Worm (Caenorhabditis elegans): ENCODE results near the gene T05H4.3.

T05H4.3 gene

ce11 chrV:6476026-6476425 is 33.9 kb downstream of the T05H4.3 start:
- TF ChIP-seq nhr-237 (tag; optimal IDR thresholded peaks at IDR 0.05) (no peak), elt-1 (tag; optimal IDR thresholded peaks at IDR 0.05; ENCODE audit: borderline replicate concordance, insufficient read depth) (no peak), lsy-2 (tag; optimal IDR thresholded peaks at IDR 0.05) (no peak), ceh-39 (tag; optimal IDR thresholded peaks at IDR 0.05) (no peak), mep-1 (tag; optimal IDR thresholded peaks at IDR 0.05) (no peak), nhr-2 (tag; optimal IDR thresholded peaks at IDR 0.05) (no peak), sptf-1 (tag; optimal IDR thresholded peaks at IDR 0.05) (no peak), unc-62 (GFP tag; optimal IDR thresholded peaks at IDR 0.05) (no peak), mls-2 (tag; optimal IDR thresholded peaks at IDR 0.05) (no peak), elt-3 (tag; optimal IDR thresholded peaks at IDR 0.05) (no peak), ztf-11 (tag; optimal IDR thresholded peaks at IDR 0.05) (no peak), nhr-76 (tag; optimal IDR thresholded peaks at IDR 0.05) (no peak), zip-8 (tag; optimal IDR thresholded peaks at IDR 0.05) (no peak), lin-13 (tag; optimal IDR thresholded peaks at IDR 0.05) (no peak), ceh-83 (GFP tag; optimal IDR thresholded peaks at IDR 0.05) (no peak), snpc-4 (tag; optimal IDR thresholded peaks at IDR 0.05) (no peak), blmp-1 (tag; optimal IDR thresholded peaks at IDR 0.05) (no peak), sem-2 (GFP tag; optimal IDR thresholded peaks at IDR 0.05) (no peak), nhr-12 (tag; optimal IDR thresholded peaks at IDR 0.05) (no peak), nhr-28 (tag; optimal IDR thresholded peaks at IDR 0.05) (no peak)

ce11 chrV:6485109-6485508 is 43.0 kb downstream of the T05H4.3 start:
- no peak for TF ChIP-seq unc-39 (tag; optimal IDR thresholded peaks at IDR 0.05)
- TF ChIP-seq ham-2 (GFP tag; optimal IDR thresholded peaks at IDR 0.05): no peak
- peak; percentile 68 for TF ChIP-seq ceh-43 (GFP tag; optimal IDR thresholded peaks at IDR 0.05)
- TF ChIP-seq sem-2 (GFP tag; optimal IDR thresholded peaks at IDR 0.05): peak; percentile 23
- peak; percentile 10 for TF ChIP-seq pha-4 (tag; optimal IDR thresholded peaks at IDR 0.05)
- TF ChIP-seq ceh-83 (GFP tag; optimal IDR thresholded peaks at IDR 0.05): peak; percentile 20
- TF ChIP-seq nhr-12 (tag; optimal IDR thresholded peaks at IDR 0.05): no peak
- TF ChIP-seq drap-1 (GFP tag; optimal IDR thresholded peaks at IDR 0.05): no peak
- peak; percentile 74 for TF ChIP-seq sptf-1 (tag; optimal IDR thresholded peaks at IDR 0.05)
- peak; percentile 22 for TF ChIP-seq lin-32 (GFP tag; optimal IDR thresholded peaks at IDR 0.05)
- TF ChIP-seq nhr-2 (tag; optimal IDR thresholded peaks at IDR 0.05): peak; percentile 47
- no peak for TF ChIP-seq cnd-1 (tag; optimal IDR thresholded peaks at IDR 0.05)
- TF ChIP-seq bed-3 (GFP tag; optimal IDR thresholded peaks at IDR 0.05): no peak
- TF ChIP-seq ztf-11 (tag; optimal IDR thresholded peaks at IDR 0.05): no peak
- no peak for TF ChIP-seq lin-13 (tag; optimal IDR thresholded peaks at IDR 0.05)
- TF ChIP-seq flh-1 (GFP tag; optimal IDR thresholded peaks at IDR 0.05): no peak
- no peak for TF ChIP-seq snpc-4 (tag; optimal IDR thresholded peaks at IDR 0.05)
- no peak for TF ChIP-seq elt-1 (tag; optimal IDR thresholded peaks at IDR 0.05; ENCODE audit: borderline replicate concordance, insufficient read depth)
- TF ChIP-seq hlh-1 (tag; optimal IDR thresholded peaks at IDR 0.05): no peak
- TF ChIP-seq mls-2 (tag; optimal IDR thresholded peaks at IDR 0.05): peak; percentile 71

ce11 chrV:6487878-6488277 is 45.7 kb downstream of the T05H4.3 start:
- TF ChIP-seq lin-13 (tag; optimal IDR thresholded peaks at IDR 0.05): no peak
- no peak for TF ChIP-seq unc-120 (tag; optimal IDR thresholded peaks at IDR 0.05; ENCODE audit: poor library complexity, severe bottlenecking)
- no peak for TF ChIP-seq unc-39 (tag; optimal IDR thresholded peaks at IDR 0.05)
- peak; percentile 0 for TF ChIP-seq sptf-1 (tag; optimal IDR thresholded peaks at IDR 0.05)

ce11 chrV:6488849-6489248 is 46.7 kb downstream of the T05H4.3 start, which contains the start of gene lec-10:
TSS of gene lec-10 (minus strand) at chrV:6489120.
- no peak for TF ChIP-seq M03D4.4 (tag; optimal IDR thresholded peaks at IDR 0.05)
- no peak for TF ChIP-seq ham-2 (GFP tag; optimal IDR thresholded peaks at IDR 0.05)
- no peak for TF ChIP-seq pha-4 (tag; optimal IDR thresholded peaks at IDR 0.05)
- no peak for TF ChIP-seq sptf-1 (tag; optimal IDR thresholded peaks at IDR 0.05)
- TF ChIP-seq ceh-43 (GFP tag; optimal IDR thresholded peaks at IDR 0.05): no peak
- TF ChIP-seq nhr-2 (tag; optimal IDR thresholded peaks at IDR 0.05): no peak
- no peak for TF ChIP-seq flh-1 (GFP tag; optimal IDR thresholded peaks at IDR 0.05)
- TF ChIP-seq nhr-76 (tag; optimal IDR thresholded peaks at IDR 0.05): no peak
- no peak for TF ChIP-seq ztf-11 (tag; optimal IDR thresholded peaks at IDR 0.05)
- no peak for TF ChIP-seq cnd-1 (tag; optimal IDR thresholded peaks at IDR 0.05)
- TF ChIP-seq sem-2 (GFP tag; optimal IDR thresholded peaks at IDR 0.05): no peak
- no peak for TF ChIP-seq hlh-1 (tag; optimal IDR thresholded peaks at IDR 0.05)
- TF ChIP-seq nhr-237 (tag; optimal IDR thresholded peaks at IDR 0.05): no peak
- no peak for TF ChIP-seq lsy-2 (tag; optimal IDR thresholded peaks at IDR 0.05)
- no peak for TF ChIP-seq unc-39 (tag; optimal IDR thresholded peaks at IDR 0.05)
- TF ChIP-seq snpc-4 (tag; optimal IDR thresholded peaks at IDR 0.05): no peak
- TF ChIP-seq mep-1 (tag; optimal IDR thresholded peaks at IDR 0.05): no peak

Data from whole organism, mixed stage, embryonic.